Fruit fly (Drosophila melanogaster): Measurements from ENCODE around the gene CG9692.

CG9692 gene

DNA sequence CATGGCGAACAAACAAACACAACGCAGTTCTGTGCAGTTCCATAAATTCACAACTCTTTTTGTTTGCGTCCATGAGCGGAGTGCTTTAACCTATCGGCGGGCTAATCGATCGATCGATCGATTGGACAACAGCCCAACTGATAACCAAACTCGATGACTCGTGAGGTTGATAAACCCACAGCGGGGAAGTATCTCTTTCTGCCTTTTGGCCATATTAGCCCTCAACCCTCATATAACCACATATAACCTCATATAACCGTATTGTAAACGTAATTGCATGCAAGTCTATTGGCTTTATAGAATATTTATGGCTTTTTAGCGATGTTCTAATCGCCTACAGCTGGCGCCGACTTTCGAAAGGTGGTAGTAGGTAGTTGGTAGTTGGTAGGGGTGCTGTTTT, 22.4 kb upstream of the CG9692 start:
- TF ChIP-seq Eip93F (GFP tag; optimal IDR thresholded peaks at IDR 0.05) (peak; percentile 60), Blimp-1 (GFP tag; optimal IDR thresholded peaks at IDR 0.05) (no peak), vri (GFP tag; optimal IDR thresholded peaks at IDR 0.05) (peak; percentile 91), CG11762 (GFP tag; optimal IDR thresholded peaks at IDR 0.05; ENCODE audit: insufficient read depth) (no peak)

DNA sequence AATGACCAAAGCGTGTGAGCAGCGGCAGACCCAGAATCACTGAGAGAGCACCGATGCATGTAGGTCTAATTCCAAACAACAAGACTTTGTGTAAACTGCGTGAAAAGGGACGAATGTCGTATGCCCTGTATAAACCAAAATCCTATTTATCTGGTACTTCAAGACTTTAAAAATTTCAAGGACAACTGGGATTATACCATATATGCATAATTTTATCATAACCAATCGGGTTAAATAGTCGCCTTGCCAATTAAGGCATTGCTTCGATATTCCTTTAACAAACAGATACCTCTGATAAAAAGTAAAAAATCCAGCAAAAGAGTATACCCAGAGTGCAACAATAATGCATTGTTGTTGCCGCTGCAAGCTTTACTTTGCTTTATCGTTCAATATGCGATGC, 21.8 kb upstream of the CG9692 start:
- TF ChIP-seq CG6276 (GFP tag; optimal IDR thresholded peaks at IDR 0.05) (no peak), Eip78C (GFP tag) (peak; percentile 35), pdm3 (GFP tag; optimal IDR thresholded peaks at IDR 0.05) (peak; percentile 26), acj6 (GFP tag; optimal IDR thresholded peaks at IDR 0.05) (no peak), topi (GFP tag; optimal IDR thresholded peaks at IDR 0.05) (no peak), svp (GFP tag) (no peak), CG3032 (tag; optimal IDR thresholded peaks at IDR 0.05) (no peak), CG34406 (GFP tag; optimal IDR thresholded peaks at IDR 0.05) (no peak), CG8119 (GFP tag; IDR thresholded peaks at IDR 0.05) (peak; percentile 40; the same call in 1 of the 3 replicates), CG8319 (GFP tag; optimal IDR thresholded peaks at IDR 0.05) (no peak), Hr4 (GFP tag; optimal IDR thresholded peaks at IDR 0.05) (peak; percentile 64), CG10631 (GFP tag; optimal IDR thresholded peaks at IDR 0.05) (peak; percentile 51), CG32006 (GFP tag; optimal IDR thresholded peaks at IDR 0.05) (peak; percentile 70), CG31627 (GFP tag; optimal IDR thresholded peaks at IDR 0.05) (no peak), OdsH (GFP tag; optimal IDR thresholded peaks at IDR 0.05) (peak; percentile 9), CG4318 (GFP tag; optimal IDR thresholded peaks at IDR 0.05) (peak; percentile 17), Sox14 (GFP tag; optimal IDR thresholded peaks at IDR 0.05) (peak; percentile 5), net (GFP tag; optimal IDR thresholded peaks at IDR 0.05) (no peak), achi (GFP tag; optimal IDR thresholded peaks at IDR 0.05) (peak; percentile 34), Lpt (GFP tag; optimal IDR thresholded peaks at IDR 0.05) (peak; percentile 9), Gug (GFP tag; IDR thresholded peaks at IDR 0.05) (peak; percentile 32; the same call in 1 of the 2 replicates)

DNA sequence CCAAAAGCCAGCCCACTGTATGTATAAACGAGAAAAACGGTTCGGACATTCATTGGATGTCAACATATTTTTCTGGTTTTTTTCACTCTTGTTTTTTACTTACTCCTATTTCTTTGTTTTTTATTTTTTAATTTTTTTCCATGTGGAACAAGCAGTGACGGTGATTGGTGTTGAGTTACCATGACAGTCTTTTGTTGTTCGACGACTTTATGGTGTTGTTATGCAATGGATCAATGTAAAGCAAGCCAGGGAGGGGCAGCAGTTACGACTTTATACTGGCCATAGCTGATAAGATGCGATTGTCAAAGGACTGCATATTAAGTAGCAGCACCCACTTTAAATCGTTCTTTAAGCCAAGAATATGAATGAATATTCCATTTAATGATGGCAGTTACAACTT, 15.3 kb upstream of the CG9692 start:
- TF ChIP-seq Eip75B (GFP tag; optimal IDR thresholded peaks at IDR 0.05) (no peak), CG8119 (GFP tag; IDR thresholded peaks at IDR 0.05) (no peak), CG6276 (GFP tag; optimal IDR thresholded peaks at IDR 0.05) (peak; percentile 19), CG34406 (GFP tag; optimal IDR thresholded peaks at IDR 0.05) (no peak), acj6 (GFP tag; optimal IDR thresholded peaks at IDR 0.05) (no peak), CG7368 (GFP tag; optimal IDR thresholded peaks at IDR 0.05) (no peak), dsx (GFP tag; optimal IDR thresholded peaks at IDR 0.05; ENCODE audit: poor library complexity, severe bottlenecking) (no peak), Eip78C (GFP tag) (peak; percentile 26), Hr38 (GFP tag; optimal IDR thresholded peaks at IDR 0.05) (no peak), ss (GFP tag; optimal IDR thresholded peaks at IDR 0.05) (peak; percentile 4 to 57)

DNA sequence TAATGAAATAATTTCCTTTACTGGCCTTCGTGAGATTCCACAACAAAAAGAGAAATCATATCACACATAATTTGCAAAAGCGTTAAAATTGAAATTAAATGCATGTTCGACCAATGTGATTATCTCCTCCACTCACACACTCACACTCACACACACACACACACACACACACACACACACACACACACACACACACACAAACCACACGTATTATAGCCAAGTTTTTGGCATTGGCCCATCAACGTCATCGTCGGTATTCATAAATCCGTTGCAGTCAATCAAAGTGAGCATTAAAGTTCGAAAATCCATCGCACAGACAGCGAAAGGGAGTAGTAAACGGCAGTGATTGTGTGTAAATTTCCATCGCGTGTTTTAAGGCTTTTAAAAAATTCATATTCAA, 14.7 kb upstream of the CG9692 start:
- TF ChIP-seq pdm3 (GFP tag; optimal IDR thresholded peaks at IDR 0.05) = no peak
- no peak for TF ChIP-seq Eip75B (GFP tag; optimal IDR thresholded peaks at IDR 0.05)
- no peak for TF ChIP-seq dac (GFP tag; optimal IDR thresholded peaks at IDR 0.05)
- TF ChIP-seq Eip78C (GFP tag) = no peak
- TF ChIP-seq Sox102F (GFP tag; optimal IDR thresholded peaks at IDR 0.05) = no peak

DNA sequence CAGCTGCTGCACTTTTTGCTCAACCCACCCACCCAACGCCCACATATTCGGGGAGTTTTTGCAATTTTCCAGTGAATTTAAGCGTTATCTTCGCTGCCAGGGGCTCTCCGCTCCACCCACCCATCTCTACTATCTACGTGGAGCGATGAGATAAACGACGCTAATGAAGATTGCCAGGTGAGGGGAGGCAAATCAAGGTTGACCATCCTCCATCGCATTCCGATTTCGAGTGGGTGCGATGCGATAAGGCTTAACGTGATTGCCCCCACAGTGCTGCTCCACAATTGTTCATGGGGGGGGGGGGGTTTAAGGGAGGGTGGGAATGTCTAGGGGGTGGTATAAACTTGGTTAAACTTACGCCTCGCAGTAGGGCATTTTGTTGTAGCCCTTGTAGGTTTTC, 10.9 kb upstream of the CG9692 start:
- no peak for TF ChIP-seq CG4318 (GFP tag; optimal IDR thresholded peaks at IDR 0.05)
- TF ChIP-seq Eip93F (GFP tag; optimal IDR thresholded peaks at IDR 0.05) = peak; percentile 11
- TF ChIP-seq vri (GFP tag; optimal IDR thresholded peaks at IDR 0.05) = peak; percentile 51
- no peak for TF ChIP-seq Met (GFP tag; optimal IDR thresholded peaks at IDR 0.05)

Measured in whole organism, prepupa.